Worm (Caenorhabditis elegans) whole organism, midembryonic: ENCODE data around the gene C16D9.5.

ENCODE experiments used
- T22C8.4 ChIP-seq: fragments of 200-800 bp; sonication (Bioruptor generic); IDR thresholded peaks from 2 replicates; pipeline ENCODE4 v1.3.6; 2022; ENCODE audit warnings: missing genetic modification characterization, missing compliant biosample characterization
- flt-1 ChIP-seq: fragments of 200-800 bp; sonication (Bioruptor generic); IDR thresholded peaks from 2 replicates; pipeline ENCODE4 v1.3.6; 2022; ENCODE audit warnings: missing genetic modification characterization, missing compliant biosample characterization
- klf-2 ChIP-seq: fragments of 200-800 bp; sonication (Bioruptor generic); conservative IDR thresholded peaks from 2 replicates; pipeline ENCODE4 v1.3.6; 2022; ENCODE audit warnings: missing genetic modification reagents, missing genetic modification characterization, missing compliant biosample characterization
- med-1 ChIP-seq: sonication (generic microtip); optimal IDR thresholded peaks from 2 replicates; lab custom pipeline; 2017; ENCODE audit warnings: missing genetic modification characterization, mild to moderate bottlenecking, missing compliant biosample characterization, antibody characterized with exemption, missing genetic modification reagents; ENCODE audit not compliant: insufficient read depth
- ref-1 ChIP-seq: fragments of 200-800 bp; sonication (Bioruptor generic); conservative IDR thresholded peaks from 2 replicates; pipeline ENCODE4 v1.3.6; 2022; ENCODE audit warnings: missing genetic modification reagents, missing genetic modification characterization, missing compliant biosample characterization
- tab-1 ChIP-seq: fragments of 200-800 bp; sonication (Bioruptor generic); IDR thresholded peaks from 2 replicates; pipeline ENCODE4 v1.3.6; 2022; ENCODE audit warnings: missing genetic modification characterization, missing compliant biosample characterization
- ztf-23 ChIP-seq: fragments of 200-800 bp; sonication (Bioruptor generic); IDR thresholded peaks from 2 replicates; pipeline ENCODE4 v1.3.6; 2022; ENCODE audit warnings: missing genetic modification reagents, missing genetic modification characterization, missing compliant biosample characterization
- ztf-29 ChIP-seq: fragments of 200-800 bp; sonication (Bioruptor generic); IDR thresholded peaks from 2 replicates; pipeline ENCODE4 v1.3.6; 2022; ENCODE audit warnings: missing genetic modification reagents, missing genetic modification characterization, missing compliant biosample characterization

DNA sequence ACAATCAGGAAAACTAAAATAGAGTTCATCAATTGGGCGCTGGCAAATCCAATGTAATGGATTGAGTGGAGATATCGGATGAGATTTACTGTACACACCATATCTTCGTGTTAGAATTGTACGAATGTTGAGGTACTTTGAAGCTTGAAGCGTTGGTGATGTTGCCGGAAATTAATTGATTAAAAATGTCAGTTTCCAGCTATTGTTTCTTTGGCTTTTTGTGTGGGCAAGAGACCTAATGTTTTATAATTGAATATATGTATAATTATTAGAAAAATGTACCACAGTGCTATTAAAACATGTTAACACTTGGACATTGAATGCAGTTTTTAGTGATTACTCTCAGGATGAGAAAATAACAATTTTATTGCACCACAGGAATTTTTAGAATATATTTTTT is 33.5 kb upstream of the C16D9.5 start, which contains the start of gene str-136:
- no peak for TF ChIP-seq flt-1 (GFP tag; lab: Robert Waterston, UW)
- no peak for TF ChIP-seq ztf-29 (GFP tag; lab: Robert Waterston, UW)
- no peak for TF ChIP-seq tab-1
- TF ChIP-seq med-1 (GFP tag; lab: Kevin White, UChicago), result no peak
- TF ChIP-seq klf-2 (GFP tag; lab: Robert Waterston, UW), result no peak
- TF ChIP-seq ref-1, result no peak
- no peak for TF ChIP-seq T22C8.4
- TF ChIP-seq ztf-23 (GFP tag; lab: Robert Waterston, UW), result no peak
